Worm (Caenorhabditis elegans) whole organism, mixed stage, embryonic: ENCODE data around the gene cutl-18.

Experiments used
- blmp-1 ChIP-seq: fragments of 150-350 bp; optimal IDR thresholded peaks from 2 replicates; lab custom pipeline; 2014; ENCODE audit warnings: missing biosample characterization, missing genetic modification characterization
- elt-1 ChIP-seq: sonication (generic microtip); optimal IDR thresholded peaks from 2 replicates; lab custom pipeline; 2017; ENCODE audit warnings: missing genetic modification characterization, mild to moderate bottlenecking, missing compliant biosample characterization, antibody characterized with exemption, moderate library complexity, borderline replicate concordance; ENCODE audit not compliant: insufficient read depth
- lin-13 ChIP-seq: fragments of 150-350 bp; optimal IDR thresholded peaks from 2 replicates; lab custom pipeline; 2014; ENCODE audit warnings: missing biosample characterization, missing genetic modification characterization
- mab-5 ChIP-seq: fragments of 150-350 bp; optimal IDR thresholded peaks from 2 replicates; lab custom pipeline; 2014; ENCODE audit warnings: missing biosample characterization, missing genetic modification characterization
- mep-1 ChIP-seq: fragments of 150-350 bp; optimal IDR thresholded peaks from 2 replicates; lab custom pipeline; 2017; ENCODE audit warnings: missing biosample characterization, missing genetic modification reagents, missing genetic modification characterization, inconsistent platforms
- nhr-237 ChIP-seq: fragments of 150-350 bp; optimal IDR thresholded peaks from 2 replicates; lab custom pipeline; 2014; ENCODE audit warnings: missing biosample characterization, missing genetic modification characterization
- nhr-28 ChIP-seq: fragments of 150-350 bp; optimal IDR thresholded peaks from 2 replicates; lab custom pipeline; 2014; ENCODE audit warnings: missing biosample characterization, missing genetic modification characterization
- pha-4 ChIP-seq: fragments of 150-350 bp; optimal IDR thresholded peaks from 2 replicates; lab custom pipeline; 2018; ENCODE audit warnings: missing biosample characterization, missing genetic modification reagents, missing genetic modification characterization
- snpc-4 ChIP-seq: fragments of 150-350 bp; optimal IDR thresholded peaks from 2 replicates; lab custom pipeline; 2014; ENCODE audit warnings: missing biosample characterization, missing genetic modification characterization
- sptf-1 ChIP-seq: sonication (generic microtip); optimal IDR thresholded peaks from 2 replicates; lab custom pipeline; 2017; ENCODE audit warnings: mild to moderate bottlenecking, missing genetic modification characterization, moderate library complexity, missing compliant biosample characterization
- unc-39 ChIP-seq: fragments of 150-350 bp; optimal IDR thresholded peaks from 2 replicates; lab custom pipeline; 2014; ENCODE audit warnings: missing biosample characterization, missing genetic modification characterization
- unc-62 ChIP-seq: fragments of 150-350 bp; optimal IDR thresholded peaks from 2 replicates; lab custom pipeline; 2014; ENCODE audit warnings: missing biosample characterization, missing genetic modification reagents, missing genetic modification characterization

- TF ChIP-seq snpc-4 (tag; lab: Kevin White, UChicago) (no peak), unc-62 (GFP tag; lab: Kevin White, UChicago) (no peak), mab-5 (tag; lab: Kevin White, UChicago) (no peak), nhr-237 (tag; lab: Kevin White, UChicago) (no peak), sptf-1 (tag; lab: Kevin White, UChicago) (no peak), pha-4 (tag; lab: Kevin White, UChicago) (no peak), blmp-1 (no peak), elt-1 (tag; lab: Kevin White, UChicago) (no peak), lin-13 (no peak), nhr-28 (tag; lab: Kevin White, UChicago) (no peak), mep-1 (tag; lab: Kevin White, UChicago) (no peak), unc-39 (tag; lab: Kevin White, UChicago) (no peak)
Measured at ce11 chrV:11346912-11347311, 30.2 kb upstream of the cutl-18 start, which contains the start of gene grl-7.
